Fruit fly (Drosophila melanogaster) whole organism, embryonic: ENCODE data around the gene CG31798.

Source experiments
- Ada2b ChIP-seq: fragments of 200-800 bp; sonication (Bioruptor generic); IDR thresholded peaks from 2 replicates; pipeline ENCODE4 v1.3.6; 2022; ENCODE audit warnings: missing biosample characterization, missing genetic modification characterization
- Atf3 ChIP-seq: fragments of 200-800 bp; sonication (Bioruptor generic); optimal IDR thresholded peaks from 3 replicates; lab custom pipeline; 2016; ENCODE audit warnings: missing biosample characterization, missing genetic modification characterization
- Atf6 ChIP-seq: fragments of 200-800 bp; sonication (Bioruptor generic); IDR thresholded peaks from 2 replicates; pipeline ENCODE4 v1.3.6; 2022; ENCODE audit warnings: missing biosample characterization, missing genetic modification characterization
- Bdp1 ChIP-seq: fragments of 200-800 bp; sonication (Bioruptor generic); optimal IDR thresholded peaks from 3 replicates; lab custom pipeline; 2016; ENCODE audit warnings: missing biosample characterization, missing genetic modification characterization
- CG10209 ChIP-seq: fragments of 200-800 bp; sonication (Bioruptor generic); optimal IDR thresholded peaks from 3 replicates; lab custom pipeline; 2017; ENCODE audit warnings: missing biosample characterization, mild to moderate bottlenecking, missing genetic modification characterization, missing genetic modification reagents
- CG1233 ChIP-seq: fragments of 200-800 bp; sonication (Bioruptor generic); optimal IDR thresholded peaks from 4 replicates; lab custom pipeline; 2018; ENCODE audit warnings: missing biosample characterization, mild to moderate bottlenecking, missing genetic modification characterization
- CG13424 ChIP-seq: fragments of 200-800 bp; sonication (Bioruptor generic); optimal IDR thresholded peaks from 2 replicates; lab custom pipeline; 2019; ENCODE audit warnings: missing biosample characterization, mild to moderate bottlenecking, missing genetic modification characterization, moderate library complexity
- CG13624 ChIP-seq: fragments of 200-800 bp; sonication (Bioruptor generic); optimal IDR thresholded peaks from 2 replicates; lab custom pipeline; 2016; ENCODE audit warnings: missing biosample characterization, missing genetic modification characterization
- CG13775 ChIP-seq: fragments of 200-800 bp; sonication (Bioruptor generic); optimal IDR thresholded peaks from 3 replicates; lab custom pipeline; 2017; ENCODE audit warnings: missing biosample characterization, mild to moderate bottlenecking, missing genetic modification characterization
- CG14441 ChIP-seq: fragments of 200-800 bp; sonication (Bioruptor generic); IDR thresholded peaks from 2 replicates; pipeline ENCODE4 v1.3.6; 2022; ENCODE audit warnings: missing biosample characterization, missing genetic modification characterization
- CG14667 ChIP-seq: fragments of 200-800 bp; sonication (Bioruptor generic); IDR thresholded peaks from 2 replicates; pipeline ENCODE4 v1.3.6; 2022; ENCODE audit warnings: missing biosample characterization, missing genetic modification characterization
- CG17829 ChIP-seq: fragments of 200-800 bp; optimal IDR thresholded peaks from 2 replicates; lab custom pipeline; 2019; ENCODE audit warnings: missing biosample characterization, mild to moderate bottlenecking, missing genetic modification characterization, moderate library complexity
- CG4617 ChIP-seq: fragments of 200-800 bp; sonication (Bioruptor generic); optimal IDR thresholded peaks from 3 replicates; lab custom pipeline; 2016; ENCODE audit warnings: missing biosample characterization, missing genetic modification characterization, borderline replicate concordance
- CG5953 ChIP-seq: fragments of 200-800 bp; sonication (Bioruptor generic); IDR thresholded peaks from 2 replicates; pipeline ENCODE4 v1.3.6; 2022; ENCODE audit warnings: missing biosample characterization, missing genetic modification characterization
- CG7271 ChIP-seq: fragments of 200-800 bp; sonication (Bioruptor generic); optimal IDR thresholded peaks from 2 replicates; lab custom pipeline; 2018; ENCODE audit warnings: missing biosample characterization, mild to moderate bottlenecking, missing genetic modification characterization, moderate library complexity
- CG7745 ChIP-seq: fragments of 200-800 bp; sonication (Bioruptor generic); optimal IDR thresholded peaks from 2 replicates; lab custom pipeline; 2018; ENCODE audit warnings: missing biosample characterization, mild to moderate bottlenecking, missing genetic modification characterization, moderate library complexity
- CG8359 ChIP-seq: fragments of 200-800 bp; sonication (Bioruptor generic); optimal IDR thresholded peaks from 2 replicates; lab custom pipeline; 2017; ENCODE audit warnings: missing biosample characterization, mild to moderate bottlenecking, missing genetic modification characterization, borderline replicate concordance
- CG8388 ChIP-seq: fragments of 200-800 bp; sonication (Bioruptor generic); optimal IDR thresholded peaks from 2 replicates; lab custom pipeline; 2019; ENCODE audit warnings: missing biosample characterization, mild to moderate bottlenecking, missing genetic modification characterization, moderate library complexity
- CG9932 ChIP-seq: fragments of 200-800 bp; sonication (Bioruptor generic); IDR thresholded peaks from 2 replicates; pipeline ENCODE4 v1.3.6; 2022; ENCODE audit warnings: missing biosample characterization, missing genetic modification characterization
- Camta ChIP-seq: fragments of 200-800 bp; sonication (Bioruptor generic); optimal IDR thresholded peaks from 2 replicates; lab custom pipeline; 2016; ENCODE audit warnings: missing biosample characterization, missing genetic modification characterization
- Dad ChIP-seq: fragments of 200-800 bp; sonication (Bioruptor generic); optimal IDR thresholded peaks from 3 replicates; lab custom pipeline; 2016; ENCODE audit warnings: missing biosample characterization, missing genetic modification characterization
- Deaf1 ChIP-seq: fragments of 200-800 bp; optimal IDR thresholded peaks from 3 replicates; lab custom pipeline; 2019; ENCODE audit warnings: missing biosample characterization, mild to moderate bottlenecking, missing genetic modification characterization, moderate library complexity
- Dek ChIP-seq: fragments of 200-800 bp; sonication (Bioruptor generic); optimal IDR thresholded peaks from 3 replicates; lab custom pipeline; 2019; ENCODE audit warnings: missing biosample characterization, mild to moderate bottlenecking, missing genetic modification characterization, moderate library complexity
- Dll ChIP-seq: fragments of 200-800 bp; sonication (Bioruptor generic); IDR thresholded peaks from 4 replicates; pipeline ENCODE4 v1.3.6; 2022; ENCODE audit warnings: missing biosample characterization, missing genetic modification characterization; ENCODE audit not compliant: partially characterized antibody
- ERR ChIP-seq: fragments of 200-800 bp; sonication (Bioruptor generic); optimal IDR thresholded peaks from 2 replicates; lab custom pipeline; 2016; ENCODE audit warnings: missing biosample characterization, missing genetic modification characterization
- Elba2 ChIP-seq: fragments of 200-800 bp; sonication (Bioruptor generic); optimal IDR thresholded peaks from 3 replicates; lab custom pipeline; 2016; ENCODE audit warnings: missing biosample characterization, missing genetic modification characterization
- GATAe ChIP-seq: fragments of 200-800 bp; sonication (Bioruptor generic); conservative IDR thresholded peaks from 2 replicates; pipeline ENCODE4 v1.3.6; 2022; ENCODE audit warnings: missing biosample characterization, missing genetic modification characterization
- HHEX ChIP-seq: fragments of 200-800 bp; sonication (Bioruptor generic); optimal IDR thresholded peaks from 3 replicates; lab custom pipeline; 2017; ENCODE audit warnings: missing biosample characterization, mild to moderate bottlenecking, missing genetic modification characterization, missing genetic modification reagents
- HLH4C ChIP-seq: fragments of 200-800 bp; sonication (Bioruptor generic); IDR thresholded peaks from 3 replicates; pipeline ENCODE4 v1.3.6; 2022; ENCODE audit warnings: missing biosample characterization, missing genetic modification characterization; ENCODE audit not compliant: partially characterized antibody
- Hey ChIP-seq: fragments of 200-800 bp; sonication (Bioruptor generic); optimal IDR thresholded peaks from 3 replicates; lab custom pipeline; 2018; ENCODE audit warnings: missing biosample characterization, mild to moderate bottlenecking, missing genetic modification characterization
- Hmx ChIP-seq: fragments of 200-800 bp; sonication (Bioruptor generic); optimal IDR thresholded peaks from 2 replicates; lab custom pipeline; 2016; ENCODE audit warnings: missing biosample characterization, missing genetic modification characterization
- NC2α ChIP-seq: fragments of 200-800 bp; sonication (Bioruptor generic); optimal IDR thresholded peaks from 2 replicates; lab custom pipeline; 2016; ENCODE audit warnings: missing biosample characterization, missing genetic modification characterization
- Nf-YA ChIP-seq: fragments of 200-800 bp; sonication (Bioruptor generic); IDR thresholded peaks from 2 replicates; pipeline ENCODE4 v1.3.6; 2022; ENCODE audit warnings: missing biosample characterization, missing genetic modification characterization
- ara ChIP-seq: fragments of 200-800 bp; sonication (Bioruptor generic); IDR thresholded peaks from 2 replicates; pipeline ENCODE4 v1.3.6; 2022; ENCODE audit warnings: missing biosample characterization, missing genetic modification characterization
- ase ChIP-seq: fragments of 200-800 bp; sonication (Bioruptor generic); IDR thresholded peaks from 3 replicates; pipeline ENCODE4 v1.3.6; 2022; ENCODE audit warnings: missing biosample characterization, missing genetic modification characterization
- btn ChIP-seq: fragments of 200-800 bp; sonication (Bioruptor generic); optimal IDR thresholded peaks from 2 replicates; lab custom pipeline; 2016; ENCODE audit warnings: missing biosample characterization, missing genetic modification characterization
- corto ChIP-seq: fragments of 200-800 bp; sonication (Bioruptor generic); optimal IDR thresholded peaks from 2 replicates; lab custom pipeline; 2016; ENCODE audit warnings: missing biosample characterization, mild to moderate bottlenecking, missing genetic modification characterization, moderate library complexity
- crol ChIP-seq: fragments of 200-800 bp; sonication (Bioruptor generic); IDR thresholded peaks from 2 replicates; pipeline ENCODE4 v1.3.6; 2022; ENCODE audit warnings: missing biosample characterization, missing genetic modification characterization
- esg ChIP-seq: fragments of 200-800 bp; sonication (Bioruptor generic); conservative IDR thresholded peaks from 2 replicates; pipeline ENCODE4 v1.3.6; 2022; ENCODE audit warnings: missing biosample characterization, missing genetic modification characterization
- fd64A ChIP-seq: fragments of 200-800 bp; sonication (Bioruptor generic); optimal IDR thresholded peaks from 3 replicates; lab custom pipeline; 2018; ENCODE audit warnings: missing biosample characterization, mild to moderate bottlenecking, missing genetic modification characterization
- fd96Cb ChIP-seq: fragments of 200-800 bp; sonication (Bioruptor generic); optimal IDR thresholded peaks from 2 replicates; lab custom pipeline; 2018; ENCODE audit warnings: missing biosample characterization, mild to moderate bottlenecking, missing genetic modification characterization, moderate library complexity
- gfzf ChIP-seq: fragments of 200-800 bp; sonication (Bioruptor generic); optimal IDR thresholded peaks from 2 replicates; lab custom pipeline; 2016; ENCODE audit warnings: missing biosample characterization, mild to moderate bottlenecking, missing genetic modification characterization, moderate library complexity
- knrl ChIP-seq: fragments of 200-800 bp; sonication (Bioruptor generic); IDR thresholded peaks from 3 replicates; pipeline ENCODE4 v1.3.6; 2022; ENCODE audit warnings: missing biosample characterization, missing genetic modification characterization; ENCODE audit not compliant: partially characterized antibody
- tap ChIP-seq: fragments of 200-800 bp; optimal IDR thresholded peaks from 3 replicates; lab custom pipeline; 2019; ENCODE audit warnings: missing biosample characterization, mild to moderate bottlenecking, missing genetic modification characterization, moderate library complexity
- tio ChIP-seq: fragments of 200-800 bp; sonication (Bioruptor generic); optimal IDR thresholded peaks from 2 replicates; lab custom pipeline; 2017; ENCODE audit warnings: missing biosample characterization, missing genetic modification characterization, inconsistent platforms
- twi ChIP-seq: fragments of 200-800 bp; optimal IDR thresholded peaks from 2 replicates; lab custom pipeline; 2019; ENCODE audit warnings: missing biosample characterization, mild to moderate bottlenecking, missing genetic modification characterization, moderate library complexity
- wdn ChIP-seq: fragments of 200-800 bp; sonication (Bioruptor generic); IDR thresholded peaks from 2 replicates; pipeline ENCODE4 v1.3.6; 2022; ENCODE audit warnings: missing biosample characterization, missing genetic modification characterization
- wor ChIP-seq: fragments of 200-800 bp; sonication (Bioruptor generic); IDR thresholded peaks from 2 replicates; pipeline ENCODE4 v1.3.6; 2022; ENCODE audit warnings: missing biosample characterization, missing genetic modification characterization

CG31798 gene

DNA sequence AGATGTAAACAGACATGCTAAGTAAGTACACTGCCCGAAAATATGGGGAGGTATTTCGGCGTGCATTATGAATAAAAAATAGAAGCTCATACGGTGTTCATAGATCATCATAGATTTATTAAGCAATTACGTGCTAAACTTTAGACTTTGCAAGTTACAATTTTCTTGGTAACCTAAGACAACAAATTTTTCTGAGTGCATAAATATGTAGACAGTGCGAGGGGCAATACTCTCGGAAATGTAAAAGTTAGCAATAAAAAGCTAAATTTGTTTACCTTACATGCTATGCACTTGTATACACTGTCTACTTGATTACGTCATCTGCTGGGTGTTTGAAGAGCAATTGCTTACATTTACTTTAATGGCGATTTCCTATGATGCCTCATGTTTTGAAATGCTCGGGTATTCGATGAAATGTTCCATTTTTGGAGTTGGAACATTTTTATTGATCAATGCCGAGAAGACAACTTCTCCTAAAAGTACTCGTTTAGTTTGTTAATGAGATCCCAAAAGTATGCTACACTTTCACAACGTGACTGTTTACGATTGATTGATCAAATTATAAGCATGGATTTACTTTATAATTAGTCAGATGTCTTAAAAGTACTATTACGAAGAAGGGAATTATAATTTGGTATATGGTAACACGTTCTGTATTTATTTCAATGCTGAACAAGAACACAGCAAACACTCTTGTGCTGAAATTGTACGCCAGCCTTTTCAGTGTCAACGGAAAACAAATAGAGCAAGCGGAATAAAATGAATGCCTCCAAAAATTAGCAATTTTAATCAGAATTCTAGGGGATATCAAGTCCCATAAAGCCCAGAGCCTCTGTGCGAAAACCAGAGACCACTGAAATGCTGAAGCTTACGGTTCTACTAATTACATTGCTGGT lies 22.9 kb downstream of the CG31798 start, which contains the start of gene Lectin-galC1 (continued):
- TF ChIP-seq NC2α (GFP tag; lab: Kevin White, UChicago) (peak; percentile 85), Camta (peak; percentile 85), crol (GFP tag; lab: Robert Waterston, UW) (no peak; the same call in 1 of the 2 replicates), HHEX (GFP tag; lab: Kevin White, UChicago) (peak; percentile 84), Dek (tag; lab: Kevin White, UChicago) (peak; percentile 73), wor (GFP tag; lab: Robert Waterston, UW) (peak; percentile 77), twi (tag; lab: Kevin White, UChicago) (peak; percentile 80), Dll (no peak), CG17829 (tag; lab: Kevin White, UChicago) (peak; percentile 88), ara (peak; percentile 89), Atf6 (peak; percentile 87), CG14441 (peak; percentile 83), fd64A (GFP tag; lab: Kevin White, UChicago) (peak; percentile 87), gfzf (no peak), CG9932 (GFP tag; lab: Robert Waterston, UW) (peak; percentile 63), esg (peak; percentile 75), Atf3 (GFP tag; lab: Kevin White, UChicago) (peak; percentile 85), CG7745 (tag; lab: Kevin White, UChicago) (peak; percentile 57), wdn (GFP tag; lab: Robert Waterston, UW) (peak; percentile 47; the same call in 1 of the 2 replicates), GATAe (GFP tag; lab: Robert Waterston, UW) (no peak), CG5953 (GFP tag; lab: Robert Waterston, UW) (peak; percentile 76), Dad (GFP tag; lab: Kevin White, UChicago) (peak; percentile 84), Deaf1 (tag; lab: Kevin White, UChicago) (peak; percentile 10), tap (tag; lab: Kevin White, UChicago) (peak; percentile 84), btn (peak; percentile 78), CG13424 (tag; lab: Kevin White, UChicago) (peak; percentile 89), CG10209 (GFP tag; lab: Kevin White, UChicago) (peak; percentile 87), tio (peak; percentile 82), knrl (no peak), CG13775 (GFP tag; lab: Kevin White, UChicago) (peak; percentile 80), Hey (peak; percentile 28), Ada2b (GFP tag; lab: Robert Waterston, UW) (peak; percentile 85), CG1233 (GFP tag; lab: Kevin White, UChicago) (peak; percentile 85), CG14667 (GFP tag; lab: Robert Waterston, UW) (peak; percentile 76; the same call in 1 of the 2 replicates), Elba2 (GFP tag; lab: Kevin White, UChicago) (peak; percentile 15), CG8359 (GFP tag; lab: Kevin White, UChicago) (peak; percentile 68), ase (GFP tag; lab: Robert Waterston, UW) (no peak; the same call in 1 of the 3 replicates), ERR (GFP tag; lab: Kevin White, UChicago) (peak; percentile 61), CG7271 (tag; lab: Kevin White, UChicago) (peak; percentile 66), Bdp1 (peak; percentile 76), CG8388 (peak; percentile 87), CG13624 (peak; percentile 82), Hmx (GFP tag; lab: Kevin White, UChicago) (no peak), Nf-YA (GFP tag; lab: Robert Waterston, UW) (peak; percentile 46), CG4617 (GFP tag; lab: Kevin White, UChicago) (peak; percentile 70), corto (GFP tag; lab: Kevin White, UChicago) (no peak), fd96Cb (peak; percentile 84), HLH4C (GFP tag; lab: Robert Waterston, UW) (no peak)
